Fruit fly (Drosophila melanogaster) whole organism, pupa: ENCODE data around the gene Strip.

Experiments used
- CG12605 ChIP-seq: fragments of 200-800 bp; sonication (Bioruptor generic); IDR thresholded peaks from 2 replicates; pipeline ENCODE4 v1.3.6; 2022; ENCODE audit warnings: missing biosample characterization, missing genetic modification characterization
- CG32121 ChIP-seq: fragments of 200-800 bp; sonication (Bioruptor generic); IDR thresholded peaks from 2 replicates; pipeline ENCODE4 v1.3.6; 2022; ENCODE audit warnings: missing biosample characterization, missing genetic modification characterization
- CG9948 ChIP-seq: fragments of 200-800 bp; sonication (Bioruptor generic); optimal IDR thresholded peaks from 2 replicates; lab custom pipeline; 2018; ENCODE audit warnings: missing biosample characterization, mild to moderate bottlenecking, missing genetic modification characterization, moderate library complexity
- EcR ChIP-seq: fragments of 200-800 bp; sonication (Bioruptor generic); optimal IDR thresholded peaks from 3 replicates; lab custom pipeline; 2019; ENCODE audit warnings: missing biosample characterization, missing genetic modification characterization, mild to moderate bottlenecking, moderate library complexity, missing genetic modification reagents

DNA sequence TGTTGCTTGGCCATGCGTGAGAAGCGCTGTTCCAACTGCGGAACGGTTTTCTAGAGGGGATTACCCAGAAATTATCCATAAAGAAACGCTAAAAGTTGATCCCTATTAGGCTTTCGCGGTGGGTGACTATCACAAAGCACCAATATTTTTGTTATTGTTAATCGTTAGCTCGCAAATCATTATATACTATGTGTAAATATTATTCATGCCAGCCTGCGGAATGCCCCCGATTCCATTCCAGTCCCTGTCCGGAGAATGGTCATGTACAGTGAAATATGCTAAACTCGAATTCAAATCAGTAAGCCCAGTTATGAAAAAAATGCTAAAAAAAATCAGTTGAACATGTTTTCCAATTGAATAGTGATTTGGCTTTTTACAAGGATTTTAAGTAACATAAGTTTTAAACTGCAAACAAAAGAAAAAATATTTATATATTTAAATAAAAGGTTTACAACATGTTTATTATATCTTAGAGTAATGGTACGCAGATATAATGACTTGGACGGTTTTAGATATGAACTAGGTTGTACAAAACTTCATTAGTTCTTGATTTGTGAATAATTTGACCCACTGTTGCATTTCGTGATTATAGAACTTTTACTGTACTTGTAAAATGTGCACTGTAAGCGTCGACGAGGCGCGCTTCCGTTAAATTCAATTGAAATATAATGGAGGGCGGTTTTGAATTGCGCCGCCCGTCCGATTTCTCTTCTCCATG is 48.7 kb upstream of the Strip start:
- TF ChIP-seq EcR (GFP tag; lab: Kevin White, UChicago) (no peak), CG32121 (GFP tag; lab: Robert Waterston, UW) (no peak), CG12605 (GFP tag; lab: Robert Waterston, UW) (no peak), CG9948 (tag; lab: Kevin White, UChicago) (no peak)
